Fruit fly (Drosophila melanogaster) whole organism, embryonic: Measurements from ENCODE around the gene CG31638.

Experiments
- Atf6 ChIP-seq: fragments of 200-800 bp; sonication (Bioruptor generic); IDR thresholded peaks from 2 replicates; pipeline ENCODE4 v1.3.6; 2022; ENCODE audit warnings: missing biosample characterization, missing genetic modification characterization
- CG11504 ChIP-seq: fragments of 200-800 bp; sonication (Bioruptor generic); optimal IDR thresholded peaks from 3 replicates; lab custom pipeline; 2019; ENCODE audit warnings: missing biosample characterization, mild to moderate bottlenecking, missing genetic modification characterization, moderate library complexity
- CG12071 ChIP-seq: fragments of 200-800 bp; sonication (Bioruptor generic); optimal IDR thresholded peaks from 3 replicates; lab custom pipeline; 2018; ENCODE audit warnings: missing biosample characterization, mild to moderate bottlenecking, missing genetic modification characterization
- CG14050 ChIP-seq: fragments of 200-800 bp; sonication (Bioruptor generic); IDR thresholded peaks from 3 replicates; pipeline ENCODE4 v1.3.6; 2022; ENCODE audit warnings: missing biosample characterization, missing genetic modification characterization
- CG1529 ChIP-seq: fragments of 200-800 bp; sonication (Bioruptor generic); optimal IDR thresholded peaks from 3 replicates; lab custom pipeline; 2018; ENCODE audit warnings: missing biosample characterization, missing genetic modification characterization
- CG18619 ChIP-seq: fragments of 200-800 bp; sonication (Bioruptor generic); optimal IDR thresholded peaks from 3 replicates; lab custom pipeline; 2017; ENCODE audit warnings: missing biosample characterization, mild to moderate bottlenecking, missing genetic modification characterization
- CG2712 ChIP-seq: fragments of 200-800 bp; optimal IDR thresholded peaks from 3 replicates; lab custom pipeline; 2019; ENCODE audit warnings: missing biosample characterization, mild to moderate bottlenecking, missing genetic modification characterization, moderate library complexity
- CG32532 ChIP-seq: fragments of 200-800 bp; sonication (Bioruptor generic); IDR thresholded peaks from 2 replicates; pipeline ENCODE4 v1.3.6; 2022; ENCODE audit warnings: missing biosample characterization, missing genetic modification characterization
- CG3407 ChIP-seq: fragments of 200-800 bp; sonication (Bioruptor generic); optimal IDR thresholded peaks from 2 replicates; lab custom pipeline; 2018; ENCODE audit warnings: missing biosample characterization, mild to moderate bottlenecking, missing genetic modification characterization
- CG4328 ChIP-seq: fragments of 200-800 bp; sonication (Bioruptor generic); optimal IDR thresholded peaks from 3 replicates; lab custom pipeline; 2017; ENCODE audit warnings: missing biosample characterization, missing genetic modification reagents, missing genetic modification characterization
- CG6683 ChIP-seq: fragments of 200-800 bp; sonication (Bioruptor generic); optimal IDR thresholded peaks from 2 replicates; lab custom pipeline; 2017; ENCODE audit warnings: missing biosample characterization, mild to moderate bottlenecking, missing genetic modification characterization, missing genetic modification reagents
- CG6765 ChIP-seq: fragments of 200-800 bp; sonication (Bioruptor generic); optimal IDR thresholded peaks from 3 replicates; lab custom pipeline; 2017; ENCODE audit warnings: missing biosample characterization, mild to moderate bottlenecking, missing genetic modification characterization
- CG7745 ChIP-seq: fragments of 200-800 bp; sonication (Bioruptor generic); optimal IDR thresholded peaks from 2 replicates; lab custom pipeline; 2018; ENCODE audit warnings: missing biosample characterization, mild to moderate bottlenecking, missing genetic modification characterization, moderate library complexity
- CTCF ChIP-seq: fragments of 200-800 bp; sonication (Bioruptor generic); optimal IDR thresholded peaks from 2 replicates; lab custom pipeline; 2017; ENCODE audit warnings: missing biosample characterization, mild to moderate bottlenecking, missing genetic modification characterization, moderate library complexity
- D19B ChIP-seq: fragments of 200-800 bp; sonication (Bioruptor generic); optimal IDR thresholded peaks from 2 replicates; lab custom pipeline; 2017; ENCODE audit warnings: missing biosample characterization, mild to moderate bottlenecking, missing genetic modification characterization
- Dp ChIP-seq: fragments of 200-800 bp; sonication (Bioruptor generic); optimal IDR thresholded peaks from 2 replicates; lab custom pipeline; 2018; ENCODE audit warnings: missing biosample characterization, mild to moderate bottlenecking, missing genetic modification characterization, moderate library complexity
- Fer1 ChIP-seq: fragments of 200-800 bp; sonication (Bioruptor generic); optimal IDR thresholded peaks from 2 replicates; lab custom pipeline; 2017; ENCODE audit warnings: missing biosample characterization, mild to moderate bottlenecking, missing genetic modification characterization
- Hsf ChIP-seq: fragments of 200-800 bp; sonication (Bioruptor generic); optimal IDR thresholded peaks from 3 replicates; lab custom pipeline; 2016; ENCODE audit warnings: missing biosample characterization, missing genetic modification characterization
- MESR4 ChIP-seq: fragments of 200-800 bp; sonication (Bioruptor generic); optimal IDR thresholded peaks from 2 replicates; lab custom pipeline; 2018; ENCODE audit warnings: missing biosample characterization, mild to moderate bottlenecking, missing genetic modification characterization, moderate library complexity
- NC2α ChIP-seq: fragments of 200-800 bp; sonication (Bioruptor generic); optimal IDR thresholded peaks from 2 replicates; lab custom pipeline; 2016; ENCODE audit warnings: missing biosample characterization, missing genetic modification characterization
- NK7.1 ChIP-seq: fragments of 200-800 bp; sonication (Bioruptor generic); optimal IDR thresholded peaks from 3 replicates; lab custom pipeline; 2016; ENCODE audit warnings: missing biosample characterization, missing genetic modification characterization
- Neu2 ChIP-seq: fragments of 200-800 bp; sonication (Bioruptor generic); optimal IDR thresholded peaks from 3 replicates; lab custom pipeline; 2016; ENCODE audit warnings: missing biosample characterization, missing genetic modification characterization, borderline replicate concordance
- Poxn ChIP-seq: fragments of 200-800 bp; sonication (Bioruptor generic); IDR thresholded peaks from 2 replicates; pipeline ENCODE4 v1.3.6; 2022; ENCODE audit warnings: missing biosample characterization, missing genetic modification characterization
- Ptx1 ChIP-seq: fragments of 200-800 bp; sonication (Bioruptor generic); IDR thresholded peaks from 2 replicates; pipeline ENCODE4 v1.3.6; 2022; ENCODE audit warnings: missing biosample characterization, missing genetic modification characterization
- Rfx ChIP-seq: fragments of 200-800 bp; sonication (Bioruptor generic); IDR thresholded peaks from 2 replicates; pipeline ENCODE4 v1.3.6; 2022; ENCODE audit warnings: missing biosample characterization, missing genetic modification characterization
- Usf ChIP-seq: fragments of 200-800 bp; sonication (Bioruptor generic); optimal IDR thresholded peaks from 2 replicates; lab custom pipeline; 2017; ENCODE audit warnings: missing genotype, missing biosample characterization, missing genetic modification characterization
- amos ChIP-seq: fragments of 200-800 bp; sonication (Bioruptor generic); IDR thresholded peaks from 2 replicates; pipeline ENCODE4 v1.3.6; 2022; ENCODE audit warnings: missing biosample characterization, missing genetic modification characterization; ENCODE audit not compliant: partially characterized antibody
- ase ChIP-seq: fragments of 200-800 bp; sonication (Bioruptor generic); IDR thresholded peaks from 3 replicates; pipeline ENCODE4 v1.3.6; 2022; ENCODE audit warnings: missing biosample characterization, missing genetic modification characterization
- ato ChIP-seq: fragments of 200-800 bp; sonication (Bioruptor generic); IDR thresholded peaks from 2 replicates; pipeline ENCODE4 v1.3.6; 2022; ENCODE audit warnings: missing biosample characterization, missing genetic modification characterization; ENCODE audit not compliant: partially characterized antibody
- bowl ChIP-seq: fragments of 200-800 bp; sonication (Bioruptor generic); IDR thresholded peaks from 2 replicates; pipeline ENCODE4 v1.3.6; 2022; ENCODE audit warnings: missing biosample characterization, missing genetic modification characterization
- chm ChIP-seq: fragments of 200-800 bp; sonication (Bioruptor generic); IDR thresholded peaks from 2 replicates; pipeline ENCODE4 v1.3.6; 2022; ENCODE audit warnings: missing biosample characterization, missing genetic modification characterization
- ci ChIP-seq: fragments of 200-800 bp; sonication (Bioruptor generic); IDR thresholded peaks from 3 replicates; pipeline ENCODE4 v1.3.6; 2022; ENCODE audit warnings: missing biosample characterization, missing genetic modification characterization
- crol ChIP-seq: fragments of 200-800 bp; sonication (Bioruptor generic); IDR thresholded peaks from 2 replicates; pipeline ENCODE4 v1.3.6; 2022; ENCODE audit warnings: missing biosample characterization, missing genetic modification characterization
- dan ChIP-seq: fragments of 200-800 bp; sonication (Bioruptor generic); IDR thresholded peaks from 2 replicates; pipeline ENCODE4 v1.3.6; 2022; ENCODE audit warnings: missing biosample characterization, missing genetic modification characterization
- eyg ChIP-seq: fragments of 200-800 bp; sonication (Bioruptor generic); optimal IDR thresholded peaks from 3 replicates; lab custom pipeline; 2016; ENCODE audit warnings: missing biosample characterization, missing genetic modification characterization
- fd102C ChIP-seq: fragments of 200-800 bp; sonication (Bioruptor generic); optimal IDR thresholded peaks from 2 replicates; lab custom pipeline; 2018; ENCODE audit warnings: missing biosample characterization, mild to moderate bottlenecking, missing genetic modification characterization, moderate library complexity
- gce ChIP-seq: fragments of 200-800 bp; sonication (Bioruptor generic); IDR thresholded peaks from 3 replicates; pipeline ENCODE4 v1.3.6; 2022; ENCODE audit warnings: missing biosample characterization, missing genetic modification characterization
- gcm2 ChIP-seq: fragments of 200-800 bp; sonication (Bioruptor generic); optimal IDR thresholded peaks from 2 replicates; lab custom pipeline; 2016; ENCODE audit warnings: missing biosample characterization, missing genetic modification characterization
- gem ChIP-seq: fragments of 200-800 bp; sonication (Bioruptor generic); optimal IDR thresholded peaks from 2 replicates; lab custom pipeline; 2019; ENCODE audit warnings: missing biosample characterization, mild to moderate bottlenecking, missing genetic modification characterization, moderate library complexity
- jigr1 ChIP-seq: fragments of 200-800 bp; sonication (Bioruptor generic); IDR thresholded peaks from 3 replicates; pipeline ENCODE4 v1.3.6; 2022; ENCODE audit warnings: missing biosample characterization, missing genetic modification characterization
- kay ChIP-seq: fragments of 200-800 bp; sonication (Bioruptor generic); optimal IDR thresholded peaks from 2 replicates; lab custom pipeline; 2016; ENCODE audit warnings: missing biosample characterization, missing genetic modification characterization
- lilli ChIP-seq: fragments of 200-800 bp; sonication (Bioruptor generic); optimal IDR thresholded peaks from 3 replicates; lab custom pipeline; 2016; ENCODE audit warnings: missing biosample characterization, missing genetic modification characterization
- lov ChIP-seq, 2 experiments: fragments of 200-800 bp in 1 of 2; fragments of >200 bp in 1 of 2; sonication (Bioruptor generic) in 1 of 2; IDR thresholded peaks in 1 of 2; optimal IDR thresholded peaks in 1 of 2; 2 replicates in 1 of 2; 3 replicates in 1 of 2; pipeline versions ENCODE4 v1.3.6 to Lab custom; 2017 to 2022; ENCODE audit warnings: missing biosample characterization in 1 of 2, missing genetic modification characterization in 1 of 2
- pan ChIP-seq, 4 experiments: fragments of >200 bp in 3 of 4; fragments of 200-800 bp in 1 of 4; sonication (Bioruptor generic) in 1 of 4; optimal IDR thresholded peaks in 3 of 4; IDR thresholded peaks in 1 of 4; 2 replicates each; pipeline versions ENCODE4 v1.3.6 to Lab custom; 2017 to 2022; ENCODE audit warnings: missing biosample characterization in 2 of 4, missing genetic modification characterization in 2 of 4, mixed read lengths in 1 of 4
- schlank ChIP-seq: fragments of 200-800 bp; sonication (Bioruptor generic); optimal IDR thresholded peaks from 2 replicates; lab custom pipeline; 2018; ENCODE audit warnings: missing biosample characterization, mild to moderate bottlenecking, missing genetic modification characterization
- sob ChIP-seq: fragments of 200-800 bp; sonication (Bioruptor generic); IDR thresholded peaks from 2 replicates; pipeline ENCODE4 v1.3.6; 2022; ENCODE audit warnings: missing biosample characterization, missing genetic modification characterization
- tap ChIP-seq: fragments of 200-800 bp; optimal IDR thresholded peaks from 3 replicates; lab custom pipeline; 2019; ENCODE audit warnings: missing biosample characterization, mild to moderate bottlenecking, missing genetic modification characterization, moderate library complexity
- twi ChIP-seq: fragments of 200-800 bp; optimal IDR thresholded peaks from 2 replicates; lab custom pipeline; 2019; ENCODE audit warnings: missing biosample characterization, mild to moderate bottlenecking, missing genetic modification characterization, moderate library complexity
- unc-4 ChIP-seq: fragments of 200-800 bp; sonication (Bioruptor generic); IDR thresholded peaks from 2 replicates; pipeline ENCODE4 v1.3.6; 2022; ENCODE audit warnings: missing biosample characterization, missing genetic modification characterization; ENCODE audit not compliant: partially characterized antibody
- vnd ChIP-seq: fragments of 200-800 bp; sonication (Bioruptor generic); IDR thresholded peaks from 3 replicates; pipeline ENCODE4 v1.3.6; 2022; ENCODE audit warnings: missing biosample characterization, missing genetic modification characterization; ENCODE audit not compliant: partially characterized antibody
- wor ChIP-seq: fragments of 200-800 bp; sonication (Bioruptor generic); IDR thresholded peaks from 2 replicates; pipeline ENCODE4 v1.3.6; 2022; ENCODE audit warnings: missing biosample characterization, missing genetic modification characterization

Gene CG31638

DNA sequence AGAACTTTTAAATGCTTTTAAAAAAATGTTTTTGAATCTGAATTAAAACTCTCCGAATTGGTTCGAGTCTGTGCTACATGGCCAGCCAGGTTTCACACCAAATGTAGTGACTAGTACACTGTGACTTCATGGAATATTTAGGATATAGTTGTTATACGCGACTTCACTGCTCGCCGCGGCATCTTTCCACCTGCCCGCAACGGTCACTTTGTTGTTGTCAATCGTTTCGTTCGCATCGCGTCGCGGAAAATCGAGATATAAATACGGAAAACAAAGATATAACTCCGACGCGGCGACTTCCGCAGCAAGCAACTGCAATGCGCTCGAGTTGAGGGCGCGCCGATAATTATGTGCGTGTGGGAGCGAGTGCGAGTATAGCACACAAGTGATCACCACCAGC lies 7.6 kb downstream of the CG31638 start, which contains the start of gene CG31637 (continued):
- TF ChIP-seq lov (optimal IDR thresholded peaks at IDR 0.05; lab: Kevin White, UChicago) = no peak
- no peak for TF ChIP-seq lov (GFP tag; IDR thresholded peaks at IDR 0.05; lab: Robert Waterston, UW)
- peak; percentile 37 for TF ChIP-seq CG2712
- TF ChIP-seq gcm2 (GFP tag; lab: Kevin White, UChicago) = no peak
- no peak for TF ChIP-seq wor (GFP tag; lab: Robert Waterston, UW)
- no peak for TF ChIP-seq bowl (GFP tag; lab: Robert Waterston, UW)
- TF ChIP-seq amos = peak; percentile 50; the same call in 1 of the 2 replicates
- TF ChIP-seq CG14050 (GFP tag; lab: Robert Waterston, UW) = no peak
- no peak for TF ChIP-seq NC2α (GFP tag; lab: Kevin White, UChicago)
- peak; percentile 53 for TF ChIP-seq Fer1 (GFP tag; lab: Kevin White, UChicago)
- TF ChIP-seq twi (tag; lab: Kevin White, UChicago) = no peak
- TF ChIP-seq unc-4 (GFP tag; lab: Robert Waterston, UW) = no peak
- TF ChIP-seq CG12071 (GFP tag; lab: Kevin White, UChicago) = peak; percentile 37
- TF ChIP-seq CG18619 (GFP tag; lab: Kevin White, UChicago) = no peak
- TF ChIP-seq Neu2 (GFP tag; lab: Kevin White, UChicago) = peak; percentile 6
- TF ChIP-seq crol (GFP tag; lab: Robert Waterston, UW) = no peak
- TF ChIP-seq sob (GFP tag; lab: Robert Waterston, UW) = 0 out of 2 replicates have a peak, but pooled peaks have one; percentile 19
- TF ChIP-seq CTCF (GFP tag; lab: Kevin White, UChicago) = peak; percentile 63
- no peak for TF ChIP-seq Hsf (GFP tag; lab: Kevin White, UChicago)
- no peak for TF ChIP-seq Ptx1 (GFP tag; lab: Robert Waterston, UW)
- no peak for TF ChIP-seq schlank
- TF ChIP-seq CG32532 (GFP tag; lab: Robert Waterston, UW) = no peak
- no peak for TF ChIP-seq gce (GFP tag; lab: Robert Waterston, UW)
- TF ChIP-seq CG11504 (tag; lab: Kevin White, UChicago) = no peak
- no peak for TF ChIP-seq pan (optimal IDR thresholded peaks at IDR 0.05; lab: Kevin White, UChicago)
- TF ChIP-seq pan (GFP tag; optimal IDR thresholded peaks at IDR 0.05 in 1 of 2, IDR thresholded peaks at IDR 0.05 in 1 of 2) = no peak
- TF ChIP-seq CG6765 (GFP tag; lab: Kevin White, UChicago) = peak; percentile 23
- TF ChIP-seq tap (tag; lab: Kevin White, UChicago) = no peak
- TF ChIP-seq vnd = no peak
- TF ChIP-seq CG6683 (GFP tag; lab: Kevin White, UChicago) = no peak
- TF ChIP-seq gem (tag; lab: Kevin White, UChicago) = no peak
- no peak for TF ChIP-seq Atf6 (GFP tag; lab: Robert Waterston, UW)
- no peak for TF ChIP-seq kay
- TF ChIP-seq chm (GFP tag; lab: Robert Waterston, UW) = peak; percentile 81
- TF ChIP-seq jigr1 (GFP tag; lab: Robert Waterston, UW) = no peak
- no peak for TF ChIP-seq dan (GFP tag; lab: Robert Waterston, UW)
- TF ChIP-seq Rfx (GFP tag; lab: Robert Waterston, UW) = peak; percentile 60
- no peak for TF ChIP-seq eyg (GFP tag; lab: Kevin White, UChicago)
- no peak for TF ChIP-seq ato (GFP tag; lab: Robert Waterston, UW)
- TF ChIP-seq Poxn (GFP tag; lab: Robert Waterston, UW) = no peak
- no peak for TF ChIP-seq D19B (GFP tag; lab: Kevin White, UChicago)
- no peak for TF ChIP-seq NK7.1 (GFP tag; lab: Kevin White, UChicago)
- peak; percentile 64 for TF ChIP-seq Dp (GFP tag; lab: Kevin White, UChicago)
- TF ChIP-seq ase (GFP tag; lab: Robert Waterston, UW) = no peak
- TF ChIP-seq lilli = no peak
- TF ChIP-seq MESR4 (GFP tag; lab: Kevin White, UChicago) = peak; percentile 81
- no peak for TF ChIP-seq Usf (GFP tag; lab: Kevin White, UChicago)
- TF ChIP-seq CG1529 (GFP tag; lab: Kevin White, UChicago) = no peak
- no peak for TF ChIP-seq fd102C (GFP tag; lab: Kevin White, UChicago)
- TF ChIP-seq CG3407 (GFP tag; lab: Kevin White, UChicago) = no peak
- TF ChIP-seq CG7745 = no peak
- TF ChIP-seq CG4328 (GFP tag; lab: Kevin White, UChicago) = no peak
- TF ChIP-seq ci = peak; percentile 65; the same call in 1 of the 3 replicates
